Worm (Caenorhabditis elegans): Measurements from ENCODE around the gene ins-10.

DNA sequence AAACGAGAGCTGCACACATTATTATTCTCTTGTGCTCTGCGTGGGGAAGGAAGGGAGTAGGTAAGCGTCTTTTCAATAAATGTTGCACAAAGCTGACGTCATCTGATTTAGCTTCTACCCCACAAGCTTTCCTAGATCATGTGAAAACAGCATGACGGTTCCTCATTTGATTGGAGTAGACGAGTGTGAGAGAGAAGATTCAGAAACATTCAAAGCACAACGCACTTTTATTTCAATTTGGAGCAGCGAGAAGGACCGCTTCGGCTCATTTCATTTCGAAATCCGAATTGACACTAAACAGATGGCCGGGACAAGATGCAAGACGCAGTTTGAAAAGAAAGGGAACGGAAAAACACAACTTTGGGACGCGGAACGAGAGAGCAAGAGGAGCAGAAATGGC is 29.4 kb upstream of the ins-10 start:
- TF ChIP-seq nhr-76 (tag; optimal IDR thresholded peaks at IDR 0.05) (no peak), blmp-1 (tag; optimal IDR thresholded peaks at IDR 0.05) (no peak), nhr-28 (tag; optimal IDR thresholded peaks at IDR 0.05) (no peak), ztf-11 (tag; optimal IDR thresholded peaks at IDR 0.05) (no peak), unc-39 (tag; optimal IDR thresholded peaks at IDR 0.05) (no peak), mep-1 (tag; optimal IDR thresholded peaks at IDR 0.05) (no peak), unc-62 (GFP tag; optimal IDR thresholded peaks at IDR 0.05) (peak; percentile 18), pha-4 (tag; optimal IDR thresholded peaks at IDR 0.05) (no peak), lsy-2 (tag; optimal IDR thresholded peaks at IDR 0.05) (no peak), mab-5 (tag; optimal IDR thresholded peaks at IDR 0.05) (no peak), mls-2 (tag; optimal IDR thresholded peaks at IDR 0.05) (no peak), ces-1 (GFP tag; optimal IDR thresholded peaks at IDR 0.05) (peak; percentile 56), sem-2 (GFP tag; optimal IDR thresholded peaks at IDR 0.05) (no peak)
